Worm (Caenorhabditis elegans): ENCODE measurements around the gene ugt-22.
"Not testable (repeated sequence)": the region's sequence is repeated elsewhere in the genome, so short reads cannot be mapped to it uniquely, and the experiment has no call there.

The ugt-22 gene

ce11 chrIV:13639027-13639426 is at the start of gene ugt-22:
TSS of gene ugt-22 (plus strand) at chrIV:13639260.
- TF ChIP-seq tab-1 (GFP tag; IDR thresholded peaks at IDR 0.05) (no peak), ref-1 (GFP tag; conservative IDR thresholded peaks at IDR 0.05) (no peak), ztf-23 (GFP tag; IDR thresholded peaks at IDR 0.05) (no peak), med-1 (GFP tag; optimal IDR thresholded peaks at IDR 0.05; ENCODE audit: insufficient read depth) (no peak), flt-1 (GFP tag; IDR thresholded peaks at IDR 0.05) (no peak)

- no peak for TF ChIP-seq med-1 (GFP tag; optimal IDR thresholded peaks at IDR 0.05; ENCODE audit: insufficient read depth)
- no peak for TF ChIP-seq T22C8.4 (GFP tag; IDR thresholded peaks at IDR 0.05)
- TF ChIP-seq ztf-29 (GFP tag; IDR thresholded peaks at IDR 0.05) = no peak
- no peak for TF ChIP-seq ztf-23 (GFP tag; IDR thresholded peaks at IDR 0.05)
- no peak for TF ChIP-seq flt-1 (GFP tag; IDR thresholded peaks at IDR 0.05)
- no peak for TF ChIP-seq cog-1 (tag; optimal IDR thresholded peaks at IDR 0.05)
- no peak for TF ChIP-seq tab-1 (GFP tag; IDR thresholded peaks at IDR 0.05)
- no peak for TF ChIP-seq klf-2 (GFP tag; conservative IDR thresholded peaks at IDR 0.05)
- TF ChIP-seq ref-1 (GFP tag; conservative IDR thresholded peaks at IDR 0.05) = no peak
Measured at ce11 chrIV:13591645-13592044, 47.4 kb upstream of the ugt-22 start, which contains the start of gene tsp-5. TSS of gene tsp-5 (minus strand) at chrIV:13591745.

ce11 chrIV:13593351-13593750 is 45.7 kb upstream of the ugt-22 start, which contains the start of gene Y45F10B.3:
TSS of gene Y45F10B.3 (plus strand) at chrIV:13593651.
- TF ChIP-seq ztf-29 (GFP tag; IDR thresholded peaks at IDR 0.05) (no peak), klf-2 (GFP tag; conservative IDR thresholded peaks at IDR 0.05) (no peak), med-1 (GFP tag; optimal IDR thresholded peaks at IDR 0.05; ENCODE audit: insufficient read depth) (no peak), flt-1 (GFP tag; IDR thresholded peaks at IDR 0.05) (no peak), tab-1 (GFP tag; IDR thresholded peaks at IDR 0.05) (no peak), cog-1 (tag; optimal IDR thresholded peaks at IDR 0.05) (no peak), ref-1 (GFP tag; conservative IDR thresholded peaks at IDR 0.05) (no peak), ztf-23 (GFP tag; IDR thresholded peaks at IDR 0.05) (no peak), T22C8.4 (GFP tag; IDR thresholded peaks at IDR 0.05) (no peak)

DNA sequence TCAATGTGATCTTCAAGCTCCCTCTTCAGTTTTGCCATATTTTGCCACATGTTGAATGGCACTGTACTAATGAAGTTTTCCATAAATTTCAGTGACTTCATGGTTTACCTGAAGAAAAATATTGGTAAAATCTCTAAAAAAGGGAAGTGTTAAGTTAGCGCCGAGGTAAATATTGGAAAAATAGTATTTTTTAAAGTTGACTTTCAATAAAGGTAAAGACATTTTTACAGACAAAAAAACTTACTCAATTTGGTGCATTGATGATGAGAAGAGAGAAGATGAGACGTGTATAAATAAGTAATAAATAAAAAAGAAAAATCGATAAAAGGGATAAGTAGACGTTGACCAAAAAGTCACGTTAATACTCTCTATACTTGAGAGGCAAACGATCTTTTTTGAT is 41.2 kb upstream of the ugt-22 start, which contains the start of gene Y45F10B.9:
Gene Y45F10B.9, minus strand, starts transcription at position 101 of the 400 bp plus-strand sequence.
- TF ChIP-seq med-1 (GFP tag; optimal IDR thresholded peaks at IDR 0.05; ENCODE audit: insufficient read depth); ztf-23 (GFP tag; IDR thresholded peaks at IDR 0.05); T22C8.4 (GFP tag; IDR thresholded peaks at IDR 0.05): not testable (repeated sequence)

- TF ChIP-seq T22C8.4 (GFP tag; IDR thresholded peaks at IDR 0.05) (no peak), cog-1 (tag; optimal IDR thresholded peaks at IDR 0.05) (no peak), ztf-29 (GFP tag; IDR thresholded peaks at IDR 0.05) (no peak), ztf-23 (GFP tag; IDR thresholded peaks at IDR 0.05) (no peak)
Measured at ce11 chrIV:13600643-13601042, 38.4 kb upstream of the ugt-22 start.

ce11 chrIV:13601428-13601827 is 37.6 kb upstream of the ugt-22 start:
- TF ChIP-seq ztf-23 (GFP tag; IDR thresholded peaks at IDR 0.05) (no peak), tab-1 (GFP tag; IDR thresholded peaks at IDR 0.05) (no peak), ref-1 (GFP tag; conservative IDR thresholded peaks at IDR 0.05) (no peak), med-1 (GFP tag; optimal IDR thresholded peaks at IDR 0.05; ENCODE audit: insufficient read depth) (no peak), flt-1 (GFP tag; IDR thresholded peaks at IDR 0.05) (no peak), T22C8.4 (GFP tag; IDR thresholded peaks at IDR 0.05) (no peak), ztf-29 (GFP tag; IDR thresholded peaks at IDR 0.05) (no peak), klf-2 (GFP tag; conservative IDR thresholded peaks at IDR 0.05) (no peak), cog-1 (tag; optimal IDR thresholded peaks at IDR 0.05) (no peak)

DNA sequence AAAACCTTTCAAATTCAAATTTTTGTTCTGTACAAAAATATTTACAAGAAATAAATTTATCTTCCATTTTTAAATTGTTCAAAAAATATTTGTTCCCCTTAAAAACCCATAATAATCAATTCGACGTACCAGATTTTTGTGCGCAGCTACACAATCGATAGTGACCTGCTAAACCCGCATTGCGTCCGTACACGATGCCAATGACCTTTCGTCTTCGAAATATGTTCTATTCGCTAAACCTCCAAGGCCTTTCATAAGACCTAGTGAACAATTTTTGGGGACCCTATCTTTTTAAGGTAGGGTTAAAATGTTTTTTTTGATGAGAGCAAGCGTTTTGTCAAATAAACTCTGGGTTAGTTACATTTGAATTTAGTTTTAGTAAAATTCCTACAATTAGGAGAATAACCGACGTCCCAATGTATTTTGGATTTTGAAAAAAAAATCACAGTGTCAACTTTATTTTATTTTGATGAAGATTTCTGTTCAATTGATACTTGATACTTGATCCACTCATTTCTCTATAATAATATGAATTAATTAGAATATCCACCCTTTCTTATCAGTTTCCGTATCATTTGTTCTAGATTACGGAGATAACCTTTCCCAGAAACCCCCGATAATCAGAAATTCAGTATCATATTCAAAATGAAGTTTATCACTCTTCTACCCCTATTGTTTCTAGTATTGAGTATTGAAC is 36.9 kb upstream of the ugt-22 start, which contains the start of gene Y45F10B.59:
Gene Y45F10B.59, plus strand, starts transcription at position 647 of the 697 bp plus-strand sequence.
- no peak for TF ChIP-seq klf-2 (GFP tag; conservative IDR thresholded peaks at IDR 0.05)
- TF ChIP-seq flt-1 (GFP tag; IDR thresholded peaks at IDR 0.05) = no peak
- TF ChIP-seq med-1 (GFP tag; optimal IDR thresholded peaks at IDR 0.05; ENCODE audit: insufficient read depth) = no peak
- no peak for TF ChIP-seq ref-1 (GFP tag; conservative IDR thresholded peaks at IDR 0.05)
- no peak for TF ChIP-seq T22C8.4 (GFP tag; IDR thresholded peaks at IDR 0.05)
- no peak for TF ChIP-seq cog-1 (tag; optimal IDR thresholded peaks at IDR 0.05)
- TF ChIP-seq tab-1 (GFP tag; IDR thresholded peaks at IDR 0.05) = no peak
- no peak for TF ChIP-seq ztf-29 (GFP tag; IDR thresholded peaks at IDR 0.05)
- TF ChIP-seq ztf-23 (GFP tag; IDR thresholded peaks at IDR 0.05) = no peak

DNA sequence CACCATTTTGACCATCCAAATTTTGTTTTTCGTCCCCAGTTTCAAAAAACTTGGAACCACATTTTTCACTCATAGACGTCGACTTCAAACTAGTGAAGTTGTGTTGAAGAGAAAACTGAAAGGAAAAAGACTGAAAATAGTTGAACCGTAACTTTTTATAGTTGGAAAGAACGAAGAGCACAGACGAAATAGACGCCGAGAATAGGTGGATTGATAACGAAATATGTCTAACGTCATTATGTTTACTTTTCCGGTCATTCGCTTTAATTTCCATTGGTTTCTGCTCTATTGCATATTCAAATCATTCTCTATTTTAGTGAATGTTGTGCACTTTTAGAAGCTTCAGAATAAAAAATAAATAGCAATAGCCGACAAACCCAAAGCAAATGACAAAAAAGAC is 29.3 kb upstream of the ugt-22 start, which contains the start of gene C08F11.13:
Gene C08F11.13, minus strand, starts transcription at position 138 of the 400 bp plus-strand sequence.
- TF ChIP-seq med-1 (GFP tag; optimal IDR thresholded peaks at IDR 0.05; ENCODE audit: insufficient read depth) = no peak
- TF ChIP-seq klf-2 (GFP tag; conservative IDR thresholded peaks at IDR 0.05) = no peak
- no peak for TF ChIP-seq cog-1 (tag; optimal IDR thresholded peaks at IDR 0.05)
- TF ChIP-seq ztf-29 (GFP tag; IDR thresholded peaks at IDR 0.05) = no peak
- no peak for TF ChIP-seq ztf-23 (GFP tag; IDR thresholded peaks at IDR 0.05)
- TF ChIP-seq T22C8.4 (GFP tag; IDR thresholded peaks at IDR 0.05) = no peak

DNA sequence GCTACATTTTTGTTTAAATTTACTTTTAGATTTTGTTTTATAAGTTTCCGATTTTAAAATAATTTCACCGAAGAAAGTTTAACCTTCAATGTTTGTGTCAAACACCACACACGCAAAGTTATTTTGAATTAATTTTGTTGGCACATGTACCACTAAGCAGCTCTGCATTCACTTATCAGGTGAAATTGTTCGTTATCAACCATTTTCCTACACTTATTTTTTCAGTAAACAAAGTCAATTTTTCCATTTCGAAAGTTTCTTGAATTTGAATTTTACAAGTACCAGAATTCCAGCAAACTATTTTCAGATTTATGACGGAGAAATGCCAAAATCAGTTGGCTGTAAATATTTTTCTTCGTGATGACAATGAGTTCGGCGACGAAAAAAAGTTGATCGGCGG is 19.9 kb upstream of the ugt-22 start, which contains the start of gene C08F11.3:
Gene C08F11.3, plus strand, starts transcription at position 301 of the 400 bp plus-strand sequence.
- TF ChIP-seq ztf-23 (GFP tag; IDR thresholded peaks at IDR 0.05) (no peak), T22C8.4 (GFP tag; IDR thresholded peaks at IDR 0.05) (no peak), tab-1 (GFP tag; IDR thresholded peaks at IDR 0.05) (no peak), klf-2 (GFP tag; conservative IDR thresholded peaks at IDR 0.05) (no peak), ref-1 (GFP tag; conservative IDR thresholded peaks at IDR 0.05) (no peak), flt-1 (GFP tag; IDR thresholded peaks at IDR 0.05) (no peak), cog-1 (tag; optimal IDR thresholded peaks at IDR 0.05) (no peak), med-1 (GFP tag; optimal IDR thresholded peaks at IDR 0.05; ENCODE audit: insufficient read depth) (no peak), ztf-29 (GFP tag; IDR thresholded peaks at IDR 0.05) (no peak)

DNA sequence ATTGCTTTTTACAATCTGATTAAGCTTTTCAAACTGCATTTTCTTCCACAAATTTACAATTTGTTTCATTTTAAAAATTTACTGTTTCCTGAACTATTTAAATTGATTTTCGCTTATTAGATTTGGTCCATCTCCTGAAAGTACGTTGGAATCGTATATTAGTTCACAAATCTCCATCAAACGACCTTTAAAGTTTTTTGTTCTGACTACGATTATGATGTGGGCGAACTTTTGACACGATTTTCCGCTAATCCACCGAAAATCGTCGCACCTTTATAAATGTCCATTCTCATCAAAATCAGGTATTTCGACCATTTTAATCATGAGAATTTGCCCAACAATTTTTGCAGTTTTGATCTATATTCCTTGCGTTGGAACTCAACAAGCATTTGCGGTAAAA is 15.5 kb upstream of the ugt-22 start, which contains the start of gene C08F11.1:
Gene C08F11.1, plus strand, starts transcription at position 301 of the 400 bp plus-strand sequence.
- TF ChIP-seq ref-1 (GFP tag; conservative IDR thresholded peaks at IDR 0.05) (no peak), ztf-29 (GFP tag; IDR thresholded peaks at IDR 0.05) (no peak), med-1 (GFP tag; optimal IDR thresholded peaks at IDR 0.05; ENCODE audit: insufficient read depth) (no peak), klf-2 (GFP tag; conservative IDR thresholded peaks at IDR 0.05) (no peak), flt-1 (GFP tag; IDR thresholded peaks at IDR 0.05) (no peak), ztf-23 (GFP tag; IDR thresholded peaks at IDR 0.05) (no peak), cog-1 (tag; optimal IDR thresholded peaks at IDR 0.05) (no peak), tab-1 (GFP tag; IDR thresholded peaks at IDR 0.05) (no peak)

Data from whole organism, midembryonic.